Fruit fly (Drosophila melanogaster) S2 (cell line): ENCODE data around the gene brun.

ENCODE experiments used
- CG8478 ChIP-seq: fragments of >200 bp; optimal IDR thresholded peaks from 2 replicates; lab custom pipeline; 2018
- CTCF ChIP-seq, 2 experiments: fragments of >200 bp; optimal IDR thresholded peaks; 2 replicates each; lab custom pipeline; 2018

DNA sequence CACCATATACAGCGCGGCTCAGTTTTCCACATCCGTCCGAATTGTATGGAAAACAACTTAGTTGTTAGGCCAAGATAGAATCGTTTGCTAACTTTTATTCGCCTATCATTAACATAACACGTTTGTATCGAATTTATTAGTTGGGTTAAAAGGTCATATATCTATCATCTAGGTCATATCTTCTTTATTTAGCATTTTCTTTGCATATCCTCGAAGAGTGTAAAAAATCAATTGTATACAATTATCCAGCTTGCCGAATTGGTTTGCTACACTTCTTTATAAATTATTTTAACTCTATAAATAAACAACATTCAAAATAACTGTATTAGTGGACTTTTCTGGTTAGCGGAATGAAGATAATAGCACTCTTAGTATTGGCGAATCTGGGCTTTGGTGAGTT lies 21.8 kb downstream of the brun start, which contains the start of gene CG17472:
- TF ChIP-seq CG8478 (lab: Kevin White, UChicago) (no peak), CTCF (optimal IDR thresholded peaks at IDR 0.05; lab: Kevin White, UChicago) (no peak)
